Fruit fly (Drosophila melanogaster): Measurements from ENCODE around the gene Afti.
A peak's percentile ranks its signal among the peaks of the same experiment; 100 is the strongest.

The Afti gene

dm6 chr3R:14289958-14290835 is 36.3 kb downstream of the Afti start (continued):
- TF ChIP-seq kah (GFP tag; optimal IDR thresholded peaks at IDR 0.05): no peak
- no peak for TF ChIP-seq HmgZ (tag; optimal IDR thresholded peaks at IDR 0.05)
- peak in 1 of 2 experiments; percentile 6 for TF ChIP-seq bsh (GFP tag; optimal IDR thresholded peaks at IDR 0.05)
- no peak for TF ChIP-seq Dek (tag; optimal IDR thresholded peaks at IDR 0.05)
- TF ChIP-seq Vsx1 (GFP tag; optimal IDR thresholded peaks at IDR 0.05): no peak
- 0 out of 2 replicates have a peak, but pooled peaks have one; percentile 18 for TF ChIP-seq gsb (GFP tag; IDR thresholded peaks at IDR 0.05)
- TF ChIP-seq Fer3 (tag; optimal IDR thresholded peaks at IDR 0.05): peak; percentile 28
- peak; percentile 14 for TF ChIP-seq org-1 (GFP tag; optimal IDR thresholded peaks at IDR 0.05)
- TF ChIP-seq Pdp1 (GFP tag; optimal IDR thresholded peaks at IDR 0.05): peak in 1 of 2 experiments; percentile 43
- TF ChIP-seq CG11723 (GFP tag; optimal IDR thresholded peaks at IDR 0.05): no peak
- TF ChIP-seq Sox102F (GFP tag; optimal IDR thresholded peaks at IDR 0.05): peak; percentile 40
- peak; percentile 19 for TF ChIP-seq CG9817 (tag; optimal IDR thresholded peaks at IDR 0.05)
- TF ChIP-seq gem (tag; optimal IDR thresholded peaks at IDR 0.05): peak; percentile 49
- peak; percentile 55 for TF ChIP-seq row (GFP tag; IDR thresholded peaks at IDR 0.05)
- TF ChIP-seq Hr51 (GFP tag; optimal IDR thresholded peaks at IDR 0.05): peak in 1 of 2 experiments; percentile 59
- TF ChIP-seq tll (GFP tag; optimal IDR thresholded peaks at IDR 0.05): no peak
- TF ChIP-seq CG6689 (GFP tag; IDR thresholded peaks at IDR 0.05): 0 out of 2 replicates have a peak, but pooled peaks have one; percentile 18
- peak; percentile 1 for TF ChIP-seq CG17385 (GFP tag; optimal IDR thresholded peaks at IDR 0.05)
- no peak for TF ChIP-seq jigr1 (GFP tag; IDR thresholded peaks at IDR 0.05)
- peak; percentile 18 for TF ChIP-seq CG4820 (GFP tag; optimal IDR thresholded peaks at IDR 0.05)
- peak; percentile 8 for TF ChIP-seq Oli (tag; optimal IDR thresholded peaks at IDR 0.05)
- TF ChIP-seq unpg (GFP tag; optimal IDR thresholded peaks at IDR 0.05): peak; percentile 3
- peak; percentile 19; the same call in 1 of the 3 replicates for TF ChIP-seq tgo (GFP tag; IDR thresholded peaks at IDR 0.05)
- TF ChIP-seq Ada2b (GFP tag; IDR thresholded peaks at IDR 0.05): peak; percentile 14; the same call in 1 of the 2 replicates
- TF ChIP-seq dpn (GFP tag; optimal IDR thresholded peaks at IDR 0.05): peak in 1 of 2 experiments; percentile 8
- TF ChIP-seq so (GFP tag; IDR thresholded peaks at IDR 0.05): 0 out of 3 replicates have a peak, but pooled peaks have one; percentile 9
- TF ChIP-seq CG11504 (tag; optimal IDR thresholded peaks at IDR 0.05): peak; percentile 61
- peak; percentile 51 for TF ChIP-seq CG18599 (GFP tag; optimal IDR thresholded peaks at IDR 0.05)
- TF ChIP-seq sqz (GFP tag; optimal IDR thresholded peaks at IDR 0.05): peak; percentile 48
- no peak for TF ChIP-seq Lpt (GFP tag; optimal IDR thresholded peaks at IDR 0.05)
- 0 out of 2 replicates have a peak, but pooled peaks have one; percentile 23 for TF ChIP-seq vvl (GFP tag; IDR thresholded peaks at IDR 0.05)
- peak; percentile 23 for TF ChIP-seq CG30403 (GFP tag; optimal IDR thresholded peaks at IDR 0.05)
- TF ChIP-seq ind (GFP tag; optimal IDR thresholded peaks at IDR 0.05): peak; percentile 9
- TF ChIP-seq CG13296 (GFP tag; optimal IDR thresholded peaks at IDR 0.05): peak; percentile 25
- peak; percentile 11 for TF ChIP-seq CG18619 (GFP tag; optimal IDR thresholded peaks at IDR 0.05)
- TF ChIP-seq CG13424 (tag; optimal IDR thresholded peaks at IDR 0.05): peak; percentile 52
- TF ChIP-seq CG16815 (GFP tag; optimal IDR thresholded peaks at IDR 0.05): no peak
- TF ChIP-seq CG1233 (GFP tag; optimal IDR thresholded peaks at IDR 0.05): peak; percentile 20
- 0 out of 2 replicates have a peak, but pooled peaks have one; percentile 10 for TF ChIP-seq ttk (GFP tag; IDR thresholded peaks at IDR 0.05)
- peak; percentile 46 for TF ChIP-seq HHEX (GFP tag; optimal IDR thresholded peaks at IDR 0.05)
- TF ChIP-seq odd (GFP tag; optimal IDR thresholded peaks at IDR 0.05): peak; percentile 4
- TF ChIP-seq Xrp1 (GFP tag; IDR thresholded peaks at IDR 0.05): no peak
- TF ChIP-seq B-H2 (GFP tag; optimal IDR thresholded peaks at IDR 0.05): no peak
- TF ChIP-seq CG6765 (GFP tag; optimal IDR thresholded peaks at IDR 0.05): peak; percentile 33
- TF ChIP-seq CG15269 (tag; optimal IDR thresholded peaks at IDR 0.05): peak; percentile 21
- peak; percentile 30 for TF ChIP-seq CoRest (tag; optimal IDR thresholded peaks at IDR 0.05)
- TF ChIP-seq wdn (GFP tag; IDR thresholded peaks at IDR 0.05): no peak

Measured in whole organism, embryonic.